Worm (Caenorhabditis elegans) whole organism, young adult: ENCODE data around the gene Y73C8B.9.

Experiments
- B0019.2 ChIP-seq: fragments of 200-800 bp; sonication (Bioruptor generic); conservative IDR thresholded peaks from 2 replicates; pipeline ENCODE4 v1.3.6; 2022; ENCODE audit warnings: missing genetic modification reagents, missing genetic modification characterization, missing compliant biosample characterization
- B0336.3 ChIP-seq: fragments of 200-800 bp; sonication (Bioruptor generic); IDR thresholded peaks from 2 replicates; pipeline ENCODE4 v1.3.6; 2022; ENCODE audit warnings: missing genetic modification characterization, missing compliant biosample characterization
- C17E4.6 ChIP-seq: fragments of 200-800 bp; sonication (Bioruptor generic); IDR thresholded peaks from 2 replicates; pipeline ENCODE4 v1.3.6; 2022; ENCODE audit warnings: missing genetic modification reagents, missing genetic modification characterization, missing compliant biosample characterization
- F10E7.11 ChIP-seq: sonication (generic microtip); optimal IDR thresholded peaks from 2 replicates; lab custom pipeline; 2017; ENCODE audit warnings: mild to moderate bottlenecking, missing genetic modification characterization, moderate library complexity, missing compliant biosample characterization
- F37B4.10 ChIP-seq: fragments of 200-800 bp; sonication (Bioruptor generic); IDR thresholded peaks from 2 replicates; pipeline ENCODE4 v1.3.6; 2022; ENCODE audit warnings: missing genetic modification characterization, missing compliant biosample characterization
- T26A5.8 ChIP-seq: sonication (generic microtip); optimal IDR thresholded peaks from 2 replicates; lab custom pipeline; 2016; ENCODE audit warnings: missing genetic modification characterization, missing compliant biosample characterization
- Y53G8AR.9 ChIP-seq: fragments of 200-800 bp; sonication (Bioruptor generic); conservative IDR thresholded peaks from 2 replicates; pipeline ENCODE4 v1.3.6; 2022; ENCODE audit warnings: missing genetic modification reagents, missing genetic modification characterization, missing compliant biosample characterization
- Y67H2A.10 ChIP-seq: fragments of 200-800 bp; sonication (Bioruptor generic); conservative IDR thresholded peaks from 2 replicates; pipeline ENCODE4 v1.3.6; 2022; ENCODE audit warnings: missing genetic modification reagents, missing genetic modification characterization, missing compliant biosample characterization
- Y79H2A.3 ChIP-seq: fragments of 200-800 bp; sonication (Bioruptor generic); conservative IDR thresholded peaks from 2 replicates; pipeline ENCODE4 v1.3.6; 2022; ENCODE audit warnings: missing genetic modification reagents, missing genetic modification characterization, missing compliant biosample characterization
- atf-7 ChIP-seq: sonication (generic microtip); optimal IDR thresholded peaks from 2 replicates; lab custom pipeline; 2017; ENCODE audit warnings: mild to moderate bottlenecking, missing genetic modification characterization, missing compliant biosample characterization
- athp-1 ChIP-seq: sonication (generic microtip); optimal IDR thresholded peaks from 2 replicates; lab custom pipeline; 2017; ENCODE audit warnings: mild to moderate bottlenecking, missing genetic modification characterization, missing compliant biosample characterization
- attf-6 ChIP-seq: fragments of 200-800 bp; sonication (Bioruptor generic); IDR thresholded peaks from 2 replicates; pipeline ENCODE4 v1.3.6; 2022; ENCODE audit warnings: missing genetic modification reagents, missing genetic modification characterization, missing compliant biosample characterization
- bed-1 ChIP-seq: fragments of 200-800 bp; sonication (Bioruptor generic); IDR thresholded peaks from 2 replicates; pipeline ENCODE4 v1.3.6; 2022; ENCODE audit warnings: missing genetic modification reagents, missing genetic modification characterization, missing compliant biosample characterization
- ceh-100 ChIP-seq: fragments of 200-800 bp; sonication (Bioruptor generic); IDR thresholded peaks from 2 replicates; pipeline ENCODE4 v1.3.6; 2022; ENCODE audit warnings: missing genetic modification reagents, missing genetic modification characterization, missing compliant biosample characterization
- ceh-40 ChIP-seq: fragments of 200-800 bp; sonication (Bioruptor generic); IDR thresholded peaks from 2 replicates; pipeline ENCODE4 v1.3.6; 2022; ENCODE audit warnings: missing genetic modification characterization, missing compliant biosample characterization
- egl-44 ChIP-seq: fragments of 200-800 bp; sonication (Bioruptor generic); IDR thresholded peaks from 2 replicates; pipeline ENCODE4 v1.3.6; 2022; ENCODE audit warnings: missing genetic modification reagents, missing genetic modification characterization, missing compliant biosample characterization
- egrh-3 ChIP-seq: fragments of 200-800 bp; sonication (Bioruptor generic); IDR thresholded peaks from 2 replicates; pipeline ENCODE4 v1.3.6; 2022; ENCODE audit warnings: missing genetic modification reagents, missing genetic modification characterization, missing compliant biosample characterization
- ets-4 ChIP-seq: fragments of 200-800 bp; sonication (Bioruptor generic); optimal IDR thresholded peaks from 2 replicates; lab custom pipeline; 2018; ENCODE audit warnings: mild to moderate bottlenecking, missing genetic modification characterization, missing compliant biosample characterization
- him-1 ChIP-seq: sonication (generic microtip); optimal IDR thresholded peaks from 2 replicates; lab custom pipeline; 2016; ENCODE audit warnings: missing genotype, missing genetic modification reagents, missing genetic modification characterization, missing compliant biosample characterization
- hlh-12 ChIP-seq: sonication (generic microtip); optimal IDR thresholded peaks from 2 replicates; lab custom pipeline; 2016; ENCODE audit warnings: missing genetic modification characterization, missing compliant biosample characterization
- hmg-20 ChIP-seq: fragments of 200-800 bp; sonication (Bioruptor generic); IDR thresholded peaks from 2 replicates; pipeline ENCODE4 v1.3.6; 2022; ENCODE audit warnings: missing genetic modification reagents, missing genetic modification characterization, missing compliant biosample characterization
- madf-8 ChIP-seq: fragments of 200-800 bp; sonication (Bioruptor generic); conservative IDR thresholded peaks from 2 replicates; pipeline ENCODE4 v1.3.6; 2022; ENCODE audit warnings: missing genetic modification reagents, missing genetic modification characterization, missing compliant biosample characterization
- mel-28 ChIP-seq: sonication (generic microtip); optimal IDR thresholded peaks from 2 replicates; lab custom pipeline; 2016; ENCODE audit warnings: borderline replicate concordance, mild to moderate bottlenecking, missing genetic modification characterization, missing compliant biosample characterization
- mxl-1 ChIP-seq: sonication (generic microtip); optimal IDR thresholded peaks from 2 replicates; lab custom pipeline; 2016; ENCODE audit warnings: missing genetic modification characterization, missing compliant biosample characterization
- nhr-179 ChIP-seq: sonication (generic microtip); optimal IDR thresholded peaks from 2 replicates; lab custom pipeline; 2016; ENCODE audit warnings: mild to moderate bottlenecking, missing genetic modification characterization, missing compliant biosample characterization
- pbrm-1 ChIP-seq: fragments of 200-800 bp; sonication (Bioruptor generic); IDR thresholded peaks from 2 replicates; pipeline ENCODE4 v1.3.6; 2022; ENCODE audit warnings: missing genetic modification reagents, missing genetic modification characterization, missing compliant biosample characterization
- pha-4 ChIP-seq: fragments of 150-350 bp; sonication (generic microtip); optimal IDR thresholded peaks from 2 replicates; lab custom pipeline; 2014; ENCODE audit warnings: missing biosample characterization, missing genetic modification reagents, missing genetic modification characterization
- rcor-1 ChIP-seq: fragments of 200-800 bp; sonication (Bioruptor generic); IDR thresholded peaks from 2 replicates; pipeline ENCODE4 v1.3.6; 2022; ENCODE audit warnings: missing genetic modification reagents, missing genetic modification characterization, missing compliant biosample characterization
- rec-8 ChIP-seq, 2 experiments: sonication (generic microtip); optimal IDR thresholded peaks; 2 replicates each; lab custom pipeline; 2016; ENCODE audit warnings: mild to moderate bottlenecking in 2 of 2, missing genetic modification characterization in 2 of 2, missing genetic modification reagents in 2 of 2, missing genotype in 2 of 2, missing biosample characterization in 1 of 2, missing compliant biosample characterization in 1 of 2, moderate library complexity in 1 of 2
- rpc-1 ChIP-seq, 2 experiments: fragments of 150-350 bp in 1 of 2; sonication (generic microtip) in 1 of 2; optimal IDR thresholded peaks; 2 replicates each; lab custom pipeline; 2014 to 2018; ENCODE audit warnings: missing biosample characterization in 1 of 2, missing genetic modification characterization in 1 of 2, missing genetic modification reagents in 1 of 2, missing genotype in 1 of 2
- snpc-3.4 ChIP-seq: sonication (generic microtip); optimal IDR thresholded peaks from 2 replicates; lab custom pipeline; 2017; ENCODE audit warnings: missing genetic modification characterization, mild to moderate bottlenecking, missing compliant biosample characterization, antibody characterized with exemption, moderate library complexity, missing genotype, missing genetic modification reagents
- snpc-4 ChIP-seq, 5 experiments: fragments of 150-350 bp in 1 of 5; sonication (generic microtip) in 4 of 5; optimal IDR thresholded peaks; 2 replicates each; lab custom pipeline; 2014 to 2018; ENCODE audit warnings: missing genetic modification characterization in 5 of 5, missing biosample characterization in 3 of 5, antibody characterized with exemption in 2 of 5, mild to moderate bottlenecking in 2 of 5, missing compliant biosample characterization in 2 of 5, missing genotype in 2 of 5, moderate library complexity in 2 of 5, missing genetic modification reagents in 1 of 5
- sptf-2 ChIP-seq: fragments of 200-800 bp; sonication (Bioruptor generic); optimal IDR thresholded peaks from 2 replicates; lab custom pipeline; 2018; ENCODE audit warnings: mild to moderate bottlenecking, missing genetic modification characterization, missing compliant biosample characterization
- zfh-2 ChIP-seq: fragments of 200-800 bp; sonication (Bioruptor generic); conservative IDR thresholded peaks from 2 replicates; pipeline ENCODE4 v1.3.6; 2022; ENCODE audit warnings: missing genetic modification reagents, missing genetic modification characterization, missing compliant biosample characterization
- zim-3 ChIP-seq: sonication (generic microtip); optimal IDR thresholded peaks from 2 replicates; lab custom pipeline; 2017; ENCODE audit warnings: mild to moderate bottlenecking, missing genetic modification characterization, moderate library complexity, missing compliant biosample characterization
- ztf-18 ChIP-seq: sonication (generic microtip); optimal IDR thresholded peaks from 2 replicates; lab custom pipeline; 2016; ENCODE audit warnings: missing genotype, mild to moderate bottlenecking, missing genetic modification characterization, missing compliant biosample characterization

The Y73C8B.9 gene

ce11 chrV:3169838-3170237 is 23.5 kb upstream of the Y73C8B.9 start, which contains the start of gene srbc-6:
Gene srbc-6 (plus strand): TSS chrV:3170138.
- no peak for TF ChIP-seq pha-4
- TF ChIP-seq sptf-2 (GFP tag; lab: Kevin White, UChicago) = no peak
- TF ChIP-seq Y79H2A.3 (GFP tag; lab: Robert Waterston, UW) = no peak
- no peak for TF ChIP-seq ets-4 (GFP tag; lab: Kevin White, UChicago)
- TF ChIP-seq snpc-4 (GFP tag; optimal IDR thresholded peaks at IDR 0.05; lab: Kevin White, UChicago) = no peak
- TF ChIP-seq snpc-4 (tag; optimal IDR thresholded peaks at IDR 0.05; lab: Kevin White, UChicago) = no peak
- TF ChIP-seq T26A5.8 (tag; lab: Kevin White, UChicago) = no peak
- no peak for TF ChIP-seq B0336.3 (GFP tag; lab: Robert Waterston, UW)
- TF ChIP-seq attf-6 (GFP tag; lab: Robert Waterston, UW) = no peak
- TF ChIP-seq egrh-3 (GFP tag; lab: Robert Waterston, UW) = no peak
- no peak for TF ChIP-seq Y53G8AR.9 (GFP tag; lab: Robert Waterston, UW)
- no peak for TF ChIP-seq hlh-12 (tag; lab: Kevin White, UChicago)
- TF ChIP-seq egl-44 (GFP tag; lab: Robert Waterston, UW) = no peak
- TF ChIP-seq nhr-179 = no peak
- no peak for TF ChIP-seq rpc-1 (optimal IDR thresholded peaks at IDR 0.05; lab: Kevin White, UChicago)
- TF ChIP-seq rpc-1 (tag; optimal IDR thresholded peaks at IDR 0.05; lab: Kevin White, UChicago) = no peak

ce11 chrV:3171625-3172024 is 21.7 kb upstream of the Y73C8B.9 start:
- TF ChIP-seq hmg-20 (no peak), him-1 (tag; lab: Kevin White, UChicago) (no peak), bed-1 (GFP tag; lab: Robert Waterston, UW) (no peak), ceh-100 (no peak), B0019.2 (GFP tag; lab: Robert Waterston, UW) (no peak), F37B4.10 (GFP tag; lab: Robert Waterston, UW) (no peak), T26A5.8 (tag; lab: Kevin White, UChicago) (no peak), Y67H2A.10 (GFP tag; lab: Robert Waterston, UW) (no peak), snpc-3.4 (no peak), zfh-2 (no peak), athp-1 (tag; lab: Kevin White, UChicago) (no peak), atf-7 (tag; lab: Kevin White, UChicago) (no peak), rcor-1 (GFP tag; lab: Robert Waterston, UW) (no peak)

- TF ChIP-seq C17E4.6 (GFP tag; lab: Robert Waterston, UW) = no peak
- no peak for TF ChIP-seq zim-3 (tag; lab: Kevin White, UChicago)
- no peak for TF ChIP-seq B0019.2 (GFP tag; lab: Robert Waterston, UW)
- no peak for TF ChIP-seq madf-8
- TF ChIP-seq ztf-18 (tag; lab: Kevin White, UChicago) = no peak
- TF ChIP-seq mel-28 (tag; lab: Kevin White, UChicago) = no peak
- no peak for TF ChIP-seq pbrm-1 (GFP tag; lab: Robert Waterston, UW)
- TF ChIP-seq F10E7.11 = no peak
- TF ChIP-seq ceh-40 (GFP tag; lab: Robert Waterston, UW) = no peak
- no peak for TF ChIP-seq mxl-1
- TF ChIP-seq rec-8 (tag; optimal IDR thresholded peaks at IDR 0.05; lab: Kevin White, UChicago) = no peak
These were observed 17.2 kb upstream of the Y73C8B.9 start, which contains the start of gene srab-8 for ce11 chrV:3176161-3176560. Gene srab-8 (plus strand): TSS chrV:3176461.
